Worm (Caenorhabditis elegans): ENCODE results near the gene grl-26.

DNA sequence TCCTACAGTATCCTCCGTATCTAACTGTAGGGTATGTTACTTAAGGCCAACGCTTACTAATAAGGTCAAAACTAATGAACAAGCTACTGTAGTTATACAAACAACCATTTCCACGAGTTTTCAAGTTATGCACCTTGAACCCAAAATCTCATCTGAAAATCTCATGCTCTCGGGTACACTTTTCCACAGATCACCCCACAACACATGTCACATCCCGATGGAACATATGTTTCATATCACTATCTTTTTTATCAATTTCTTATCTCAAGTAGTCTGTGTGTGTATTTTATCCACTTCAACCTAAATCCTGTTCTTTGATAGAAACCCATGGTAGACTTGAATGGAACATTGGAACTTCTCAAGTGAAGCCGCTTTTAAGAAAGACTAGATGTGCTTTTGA, 22.3 kb downstream of the grl-26 start:
- TF ChIP-seq ceh-13 (GFP tag; optimal IDR thresholded peaks at IDR 0.05), result no peak
- TF ChIP-seq ama-1 (optimal IDR thresholded peaks at IDR 0.05), result no peak
- TF ChIP-seq pes-1 (GFP tag; IDR thresholded peaks at IDR 0.05), result no peak
- TF ChIP-seq flt-1 (GFP tag; IDR thresholded peaks at IDR 0.05), result no peak
- no peak for TF ChIP-seq sea-1 (GFP tag; conservative IDR thresholded peaks at IDR 0.05)
- no peak for TF ChIP-seq hnd-1 (tag; optimal IDR thresholded peaks at IDR 0.05)
- no peak for TF ChIP-seq tbx-11 (GFP tag; IDR thresholded peaks at IDR 0.05)

Measured in whole organism, early embryonic.